Fruit fly (Drosophila melanogaster): Measurements from ENCODE around the gene CG8661.
A peak's percentile ranks its signal among the peaks of the same experiment; 100 is the strongest.

The CG8661 gene

dm6 chrX:17300609-17301208 lies 16.4 kb upstream of the CG8661 start (continued):
- TF ChIP-seq CG16813 (GFP tag; IDR thresholded peaks at IDR 0.05; ENCODE audit: partially characterized antibody): no peak
- TF ChIP-seq CG6272 (GFP tag; IDR thresholded peaks at IDR 0.05): 0 out of 2 replicates have a peak, but pooled peaks have one; percentile 4
- TF ChIP-seq aop (GFP tag; IDR thresholded peaks at IDR 0.05): no peak
- TF ChIP-seq CG11695 (GFP tag; IDR thresholded peaks at IDR 0.05): peak; percentile 58; the same call in 1 of the 3 replicates
- no peak for TF ChIP-seq MESR4 (GFP tag; optimal IDR thresholded peaks at IDR 0.05)
- TF ChIP-seq p53 (GFP tag; optimal IDR thresholded peaks at IDR 0.05): peak; percentile 26
- TF ChIP-seq CoRest (tag; optimal IDR thresholded peaks at IDR 0.05): peak; percentile 66
- 0 out of 3 replicates have a peak, but pooled peaks have one; percentile 21 for TF ChIP-seq Mrtf (GFP tag; IDR thresholded peaks at IDR 0.05)
- TF ChIP-seq esg (GFP tag; conservative IDR thresholded peaks at IDR 0.05): peak; percentile 21; the same call in 1 of the 2 replicates
- 0 out of 3 replicates have a peak, but pooled peaks have one; percentile 17 for TF ChIP-seq CG11456 (GFP tag; IDR thresholded peaks at IDR 0.05)
- TF ChIP-seq Dbx (GFP tag; IDR thresholded peaks at IDR 0.05): no peak
- no peak for TF ChIP-seq NfI (GFP tag; optimal IDR thresholded peaks at IDR 0.05)
- peak; percentile 60 for TF ChIP-seq CG1603 (tag; optimal IDR thresholded peaks at IDR 0.05)
- TF ChIP-seq Spps (tag; optimal IDR thresholded peaks at IDR 0.05): peak; percentile 66
- TF ChIP-seq Lim3 (GFP tag; IDR thresholded peaks at IDR 0.05): no peak
- peak; percentile 59 for TF ChIP-seq CG10147 (GFP tag; optimal IDR thresholded peaks at IDR 0.05)
- TF ChIP-seq CG34224 (GFP tag; IDR thresholded peaks at IDR 0.05; ENCODE audit: partially characterized antibody): no peak
- TF ChIP-seq CkIIα-i1 (GFP tag; IDR thresholded peaks at IDR 0.05): no peak
- peak; percentile 49; the same call in 1 of the 2 replicates for TF ChIP-seq onecut (GFP tag; IDR thresholded peaks at IDR 0.05)
- peak; percentile 63 for TF ChIP-seq Ptx1 (GFP tag; IDR thresholded peaks at IDR 0.05)
- no peak for TF ChIP-seq Jarid2 (GFP tag; optimal IDR thresholded peaks at IDR 0.05)
- no peak for TF ChIP-seq H15 (GFP tag; IDR thresholded peaks at IDR 0.05)
- no peak for TF ChIP-seq amos (GFP tag; IDR thresholded peaks at IDR 0.05; ENCODE audit: partially characterized antibody)
- peak; percentile 69 for TF ChIP-seq sisA (GFP tag; IDR thresholded peaks at IDR 0.05)
- TF ChIP-seq fd96Cb (tag; optimal IDR thresholded peaks at IDR 0.05): peak; percentile 74
- peak; percentile 25 for TF ChIP-seq CG12104 (GFP tag; optimal IDR thresholded peaks at IDR 0.05)
- peak; percentile 41 for TF ChIP-seq unpg (GFP tag; optimal IDR thresholded peaks at IDR 0.05)
- TF ChIP-seq CG17802 (tag; optimal IDR thresholded peaks at IDR 0.05): no peak
- TF ChIP-seq pum (GFP tag; optimal IDR thresholded peaks at IDR 0.05): peak; percentile 60
- no peak for TF ChIP-seq GATAe (GFP tag; conservative IDR thresholded peaks at IDR 0.05)
- peak; percentile 67 for TF ChIP-seq CG16863 (GFP tag; optimal IDR thresholded peaks at IDR 0.05)
- peak; percentile 73 for TF ChIP-seq B-H2 (GFP tag; optimal IDR thresholded peaks at IDR 0.05)
- peak; percentile 79 for TF ChIP-seq CG11504 (tag; optimal IDR thresholded peaks at IDR 0.05)
- no peak for TF ChIP-seq CG3838 (GFP tag; optimal IDR thresholded peaks at IDR 0.05)
- no peak for TF ChIP-seq Elba2 (GFP tag; optimal IDR thresholded peaks at IDR 0.05)
- peak; percentile 47 for TF ChIP-seq CG6813 (GFP tag; optimal IDR thresholded peaks at IDR 0.05)
- TF ChIP-seq Lhr (GFP tag; optimal IDR thresholded peaks at IDR 0.05): peak; percentile 3
- TF ChIP-seq Oli (tag; optimal IDR thresholded peaks at IDR 0.05): peak; percentile 66
- peak; percentile 37 for TF ChIP-seq Chrac-16 (GFP tag; optimal IDR thresholded peaks at IDR 0.05)
- peak; percentile 10 for TF ChIP-seq HLH54F (GFP tag; optimal IDR thresholded peaks at IDR 0.05)
- no peak for TF ChIP-seq ato (GFP tag; IDR thresholded peaks at IDR 0.05; ENCODE audit: partially characterized antibody)
- TF ChIP-seq CG7987 (GFP tag; optimal IDR thresholded peaks at IDR 0.05): no peak
- peak; percentile 38 for TF ChIP-seq CG15011 (GFP tag; optimal IDR thresholded peaks at IDR 0.05)
- TF ChIP-seq CG32772 (GFP tag; IDR thresholded peaks at IDR 0.05): peak; percentile 30; the same call in 1 of the 2 replicates
- no peak for TF ChIP-seq Dip2 (GFP tag; IDR thresholded peaks at IDR 0.05)
- TF ChIP-seq CG2199 (GFP tag; IDR thresholded peaks at IDR 0.05): peak; percentile 51; the same call in 1 of the 3 replicates
- no peak for TF ChIP-seq tup (GFP tag; optimal IDR thresholded peaks at IDR 0.05)
- no peak for TF ChIP-seq Dfd (GFP tag; optimal IDR thresholded peaks at IDR 0.05)
- peak; percentile 47 for TF ChIP-seq tap (tag; optimal IDR thresholded peaks at IDR 0.05)
